Fruit fly (Drosophila melanogaster): ENCODE measurements around the gene tkv.

Gene tkv

dm6 chr2L:5245363-5245892, 25.8 kb downstream of the tkv start (continued):
- peak; percentile 25 for TF ChIP-seq grau (tag; optimal IDR thresholded peaks at IDR 0.05)
- TF ChIP-seq ERR (GFP tag; optimal IDR thresholded peaks at IDR 0.05): no peak
- TF ChIP-seq abd-A (tag; optimal IDR thresholded peaks at IDR 0.05): no peak
- no peak for TF ChIP-seq Camta (GFP tag; optimal IDR thresholded peaks at IDR 0.05)
- peak; percentile 12 for TF ChIP-seq org-1 (GFP tag; optimal IDR thresholded peaks at IDR 0.05)
- no peak for TF ChIP-seq Hey (tag; optimal IDR thresholded peaks at IDR 0.05)
- TF ChIP-seq bigmax (GFP tag; optimal IDR thresholded peaks at IDR 0.05): no peak
- TF ChIP-seq CG12942 (GFP tag; optimal IDR thresholded peaks at IDR 0.05): no peak
- TF ChIP-seq H15 (GFP tag; IDR thresholded peaks at IDR 0.05): no peak
- TF ChIP-seq CG4617 (GFP tag; optimal IDR thresholded peaks at IDR 0.05; ENCODE audit: borderline replicate concordance): no peak
- no peak for TF ChIP-seq CG17912 (GFP tag; optimal IDR thresholded peaks at IDR 0.05)
- no peak for TF ChIP-seq Max (GFP tag; optimal IDR thresholded peaks at IDR 0.05)
- TF ChIP-seq dmrt11E (tag; optimal IDR thresholded peaks at IDR 0.05): peak; percentile 68
- no peak; the same call in 1 of the 2 replicates for TF ChIP-seq E2f1 (GFP tag; IDR thresholded peaks at IDR 0.05)
- no peak for TF ChIP-seq CG10321 (GFP tag; IDR thresholded peaks at IDR 0.05)
- peak; percentile 60 for TF ChIP-seq CG17385 (GFP tag; optimal IDR thresholded peaks at IDR 0.05)
- TF ChIP-seq Mes4 (GFP tag; optimal IDR thresholded peaks at IDR 0.05): no peak
- peak; percentile 13 for TF ChIP-seq lab (GFP tag; optimal IDR thresholded peaks at IDR 0.05)
- 0 out of 2 replicates have a peak, but pooled peaks have one; percentile 18 for TF ChIP-seq Awh (GFP tag; IDR thresholded peaks at IDR 0.05)
- TF ChIP-seq CG10654 (GFP tag; optimal IDR thresholded peaks at IDR 0.05): no peak
- peak; percentile 30 for TF ChIP-seq CG8944 (GFP tag; optimal IDR thresholded peaks at IDR 0.05)
- TF ChIP-seq gcm2 (GFP tag; optimal IDR thresholded peaks at IDR 0.05): no peak
- TF ChIP-seq CG4854 (GFP tag; optimal IDR thresholded peaks at IDR 0.05): no peak
- TF ChIP-seq nom (GFP tag; optimal IDR thresholded peaks at IDR 0.05): no peak
- TF ChIP-seq jing (GFP tag; optimal IDR thresholded peaks at IDR 0.05): no peak
- no peak for TF ChIP-seq CG7372 (GFP tag; IDR thresholded peaks at IDR 0.05)
- TF ChIP-seq mam (GFP tag; optimal IDR thresholded peaks at IDR 0.05): no peak
- TF ChIP-seq Jarid2 (GFP tag; optimal IDR thresholded peaks at IDR 0.05): no peak
- TF ChIP-seq GATAe (GFP tag; conservative IDR thresholded peaks at IDR 0.05): no peak
- no peak for TF ChIP-seq CG15479 (GFP tag; optimal IDR thresholded peaks at IDR 0.05)
- TF ChIP-seq luna (GFP tag; optimal IDR thresholded peaks at IDR 0.05): no peak
- no peak for TF ChIP-seq Bdp1 (GFP tag; optimal IDR thresholded peaks at IDR 0.05)
- TF ChIP-seq CG18476 (GFP tag; optimal IDR thresholded peaks at IDR 0.05): no peak
- no peak for TF ChIP-seq eve (GFP tag; optimal IDR thresholded peaks at IDR 0.05)
- TF ChIP-seq shn (GFP tag; optimal IDR thresholded peaks at IDR 0.05): no peak
- TF ChIP-seq trem (tag; optimal IDR thresholded peaks at IDR 0.05): peak; percentile 54
- no peak for TF ChIP-seq NFAT (GFP tag; IDR thresholded peaks at IDR 0.05)
- TF ChIP-seq CG13894 (tag; optimal IDR thresholded peaks at IDR 0.05): no peak
- TF ChIP-seq Spps (tag; optimal IDR thresholded peaks at IDR 0.05): no peak
- TF ChIP-seq gro (GFP tag; optimal IDR thresholded peaks at IDR 0.05): no peak
- TF ChIP-seq CG4820 (GFP tag; optimal IDR thresholded peaks at IDR 0.05): peak; percentile 46
- no peak for TF ChIP-seq Lpt (GFP tag; optimal IDR thresholded peaks at IDR 0.05)
- no peak for TF ChIP-seq CG1647 (GFP tag; optimal IDR thresholded peaks at IDR 0.05)
- TF ChIP-seq CG8388 (GFP tag; optimal IDR thresholded peaks at IDR 0.05): peak; percentile 34
- TF ChIP-seq Hand (GFP tag; optimal IDR thresholded peaks at IDR 0.05): no peak
- TF ChIP-seq gem (tag; optimal IDR thresholded peaks at IDR 0.05): peak; percentile 64
- no peak for TF ChIP-seq odd (GFP tag; optimal IDR thresholded peaks at IDR 0.05)
- peak; percentile 2 for TF ChIP-seq Mad (GFP tag; optimal IDR thresholded peaks at IDR 0.05)
- no peak for TF ChIP-seq tll (GFP tag; optimal IDR thresholded peaks at IDR 0.05)
- no peak for TF ChIP-seq HmgZ (tag; optimal IDR thresholded peaks at IDR 0.05)
- TF ChIP-seq yki (optimal IDR thresholded peaks at IDR 0.05): no peak
- TF ChIP-seq gsb (GFP tag; IDR thresholded peaks at IDR 0.05): no peak
